Worm (Caenorhabditis elegans) whole organism, L3 larva: ENCODE data around the gene srj-53.

ENCODE experiments used
- R02D3.7 ChIP-seq: fragments of 150-350 bp; optimal IDR thresholded peaks from 2 replicates; lab custom pipeline; 2014; ENCODE audit warnings: missing biosample characterization, missing genetic modification characterization
- ZK546.5 ChIP-seq: sonication (generic microtip); optimal IDR thresholded peaks from 2 replicates; lab custom pipeline; 2017; ENCODE audit warnings: missing biosample characterization, missing genetic modification characterization
- aly-2 ChIP-seq: fragments of 150-350 bp; optimal IDR thresholded peaks from 2 replicates; lab custom pipeline; 2014; ENCODE audit warnings: missing biosample characterization, missing genetic modification characterization
- ama-1 ChIP-seq: fragments of 150-350 bp; optimal IDR thresholded peaks from 2 replicates; lab custom pipeline; 2018
- ceh-16 ChIP-seq: sonication (generic microtip); optimal IDR thresholded peaks from 2 replicates; lab custom pipeline; 2017; ENCODE audit warnings: missing biosample characterization, missing genetic modification characterization
- ceh-28 ChIP-seq: fragments of 150-350 bp; optimal IDR thresholded peaks from 2 replicates; lab custom pipeline; 2014; ENCODE audit warnings: missing biosample characterization, missing genetic modification reagents, missing genetic modification characterization
- ceh-82 ChIP-seq: fragments of 150-350 bp; optimal IDR thresholded peaks from 2 replicates; lab custom pipeline; 2014; ENCODE audit warnings: missing biosample characterization, missing genetic modification characterization
- ceh-9 ChIP-seq: sonication (generic microtip); optimal IDR thresholded peaks from 2 replicates; lab custom pipeline; 2018; ENCODE audit warnings: missing biosample characterization, missing genetic modification characterization
- daf-12 ChIP-seq: fragments of 150-350 bp; optimal IDR thresholded peaks from 2 replicates; lab custom pipeline; 2014; ENCODE audit warnings: missing biosample characterization, missing genetic modification reagents, missing genetic modification characterization
- egl-27 ChIP-seq: sonication (generic microtip); optimal IDR thresholded peaks from 4 replicates; lab custom pipeline; 2017; ENCODE audit warnings: missing biosample characterization, missing genetic modification reagents, missing genetic modification characterization
- egl-5 ChIP-seq: fragments of 150-350 bp; optimal IDR thresholded peaks from 2 replicates; lab custom pipeline; 2017; ENCODE audit warnings: missing biosample characterization, missing genetic modification reagents, missing genetic modification characterization, inconsistent platforms
- elt-1 ChIP-seq: fragments of 150-350 bp; optimal IDR thresholded peaks from 2 replicates; lab custom pipeline; 2014; ENCODE audit warnings: missing biosample characterization, missing genetic modification characterization
- elt-2 ChIP-seq: sonication (generic microtip); optimal IDR thresholded peaks from 2 replicates; lab custom pipeline; 2016; ENCODE audit warnings: missing genetic modification reagents, mild to moderate bottlenecking, missing genetic modification characterization, missing compliant biosample characterization
- elt-3 ChIP-seq, 3 experiments: fragments of 150-350 bp in 1 of 3; sonication (generic microtip) in 2 of 3; optimal IDR thresholded peaks; 2 replicates in 2 of 3; 4 replicates in 1 of 3; lab custom pipeline; 2014 to 2017; ENCODE audit warnings: missing biosample characterization in 3 of 3, missing genetic modification characterization in 3 of 3
- eor-1 ChIP-seq, 2 experiments: fragments of 150-350 bp; optimal IDR thresholded peaks; 2 replicates each; lab custom pipeline; 2014 to 2018; ENCODE audit warnings: missing biosample characterization in 2 of 2, missing genetic modification characterization in 2 of 2
- fkh-10 ChIP-seq: sonication (generic microtip); optimal IDR thresholded peaks from 2 replicates; lab custom pipeline; 2017; ENCODE audit warnings: missing biosample characterization, missing genetic modification reagents, missing genetic modification characterization
- fkh-2 ChIP-seq: fragments of 150-350 bp; optimal IDR thresholded peaks from 2 replicates; lab custom pipeline; 2014; ENCODE audit warnings: missing biosample characterization, missing genetic modification reagents, missing genetic modification characterization
- fos-1 ChIP-seq: fragments of 150-350 bp; optimal IDR thresholded peaks from 2 replicates; lab custom pipeline; 2014; ENCODE audit warnings: missing biosample characterization, missing genetic modification characterization
- hmg-11 ChIP-seq: sonication (generic microtip); optimal IDR thresholded peaks from 2 replicates; lab custom pipeline; 2016; ENCODE audit warnings: missing genetic modification characterization, missing compliant biosample characterization
- jun-1 ChIP-seq: fragments of 150-350 bp; optimal IDR thresholded peaks from 2 replicates; lab custom pipeline; 2014; ENCODE audit warnings: missing biosample characterization, missing genetic modification reagents, missing genetic modification characterization
- lin-15B ChIP-seq: fragments of 150-350 bp; optimal IDR thresholded peaks from 2 replicates; lab custom pipeline; 2014; ENCODE audit warnings: missing biosample characterization, missing genetic modification characterization
- lin-39 ChIP-seq: fragments of 150-350 bp; optimal IDR thresholded peaks from 2 replicates; lab custom pipeline; 2018; ENCODE audit warnings: missing biosample characterization, missing genetic modification reagents, missing genetic modification characterization
- lsy-12 ChIP-seq: sonication (generic microtip); optimal IDR thresholded peaks from 2 replicates; lab custom pipeline; 2016; ENCODE audit warnings: mild to moderate bottlenecking, missing genetic modification characterization, missing compliant biosample characterization
- mdl-1 ChIP-seq: fragments of 150-350 bp; optimal IDR thresholded peaks from 2 replicates; lab custom pipeline; 2014; ENCODE audit warnings: missing biosample characterization, missing genetic modification characterization
- mml-1 ChIP-seq: fragments of 150-350 bp; sonication (generic microtip); optimal IDR thresholded peaks from 3 replicates; lab custom pipeline; 2014; ENCODE audit warnings: missing biosample characterization, missing genetic modification characterization
- nfya-1 ChIP-seq: sonication (generic microtip); optimal IDR thresholded peaks from 2 replicates; lab custom pipeline; 2017; ENCODE audit warnings: missing genetic modification characterization, mild to moderate bottlenecking, missing compliant biosample characterization, antibody characterized with exemption, moderate library complexity; ENCODE audit not compliant: insufficient read depth
- nhr-11 ChIP-seq: fragments of 150-350 bp; optimal IDR thresholded peaks from 2 replicates; lab custom pipeline; 2014; ENCODE audit warnings: missing biosample characterization, missing genetic modification characterization
- nhr-12 ChIP-seq: fragments of 150-350 bp; optimal IDR thresholded peaks from 2 replicates; lab custom pipeline; 2014; ENCODE audit warnings: missing biosample characterization, missing genetic modification characterization
- nhr-23 ChIP-seq: fragments of 150-350 bp; optimal IDR thresholded peaks from 2 replicates; lab custom pipeline; 2014; ENCODE audit warnings: missing biosample characterization, missing genetic modification reagents, missing genetic modification characterization
- nhr-237 ChIP-seq: fragments of 150-350 bp; optimal IDR thresholded peaks from 2 replicates; lab custom pipeline; 2014; ENCODE audit warnings: missing biosample characterization, missing genetic modification characterization
- nhr-25 ChIP-seq: sonication (generic microtip); optimal IDR thresholded peaks from 2 replicates; lab custom pipeline; 2017; ENCODE audit warnings: missing biosample characterization, missing genetic modification characterization
- nhr-28 ChIP-seq: fragments of 150-350 bp; optimal IDR thresholded peaks from 2 replicates; lab custom pipeline; 2014; ENCODE audit warnings: missing biosample characterization, missing genetic modification characterization
- nhr-43 ChIP-seq: sonication (generic microtip); optimal IDR thresholded peaks from 2 replicates; lab custom pipeline; 2016; ENCODE audit warnings: mild to moderate bottlenecking, missing genetic modification characterization, missing compliant biosample characterization; ENCODE audit not compliant: poor library complexity, severe bottlenecking
- nhr-67 ChIP-seq: fragments of 150-350 bp; optimal IDR thresholded peaks from 2 replicates; lab custom pipeline; 2014; ENCODE audit warnings: missing biosample characterization, missing genetic modification characterization
- nhr-76 ChIP-seq: fragments of 150-350 bp; sonication (generic microtip); optimal IDR thresholded peaks from 5 replicates; lab custom pipeline; 2014; ENCODE audit warnings: missing biosample characterization, missing genetic modification characterization
- nhr-77 ChIP-seq: fragments of 150-350 bp; optimal IDR thresholded peaks from 2 replicates; lab custom pipeline; 2014; ENCODE audit warnings: missing biosample characterization, missing genetic modification characterization
- pha-4 ChIP-seq: fragments of 150-350 bp; optimal IDR thresholded peaks from 2 replicates; lab custom pipeline; 2014; ENCODE audit warnings: missing biosample characterization, missing genetic modification reagents, missing genetic modification characterization
- pqm-1 ChIP-seq: fragments of 150-350 bp; optimal IDR thresholded peaks from 2 replicates; lab custom pipeline; 2017; ENCODE audit warnings: missing biosample characterization, missing genetic modification characterization, inconsistent platforms
- sea-2 ChIP-seq: fragments of 150-350 bp; sonication (generic microtip); optimal IDR thresholded peaks from 4 replicates; lab custom pipeline; 2014; ENCODE audit warnings: missing biosample characterization, missing genetic modification reagents, missing genetic modification characterization
- skn-1 ChIP-seq: fragments of 150-350 bp; optimal IDR thresholded peaks from 2 replicates; lab custom pipeline; 2014; ENCODE audit warnings: missing biosample characterization, missing genetic modification characterization
- snpc-4 ChIP-seq: fragments of 150-350 bp; optimal IDR thresholded peaks from 2 replicates; lab custom pipeline; 2014; ENCODE audit warnings: missing biosample characterization, missing genetic modification characterization
- tbx-2 ChIP-seq: sonication (generic microtip); optimal IDR thresholded peaks from 2 replicates; lab custom pipeline; 2016; ENCODE audit warnings: mild to moderate bottlenecking, missing genetic modification characterization, missing compliant biosample characterization
- unc-39 ChIP-seq: sonication (generic microtip); optimal IDR thresholded peaks from 4 replicates; lab custom pipeline; 2017; ENCODE audit warnings: missing biosample characterization, missing genetic modification characterization
- unc-62 ChIP-seq: fragments of 150-350 bp; sonication (generic microtip); optimal IDR thresholded peaks from 4 replicates; lab custom pipeline; 2014; ENCODE audit warnings: missing biosample characterization, missing genetic modification reagents, missing genetic modification characterization
- zag-1 ChIP-seq: fragments of 150-350 bp; optimal IDR thresholded peaks from 2 replicates; lab custom pipeline; 2014; ENCODE audit warnings: missing biosample characterization, missing genetic modification characterization
- ztf-11 ChIP-seq: fragments of 150-350 bp; optimal IDR thresholded peaks from 2 replicates; lab custom pipeline; 2014; ENCODE audit warnings: missing biosample characterization, missing genetic modification characterization
- ztf-4 ChIP-seq: fragments of 150-350 bp; optimal IDR thresholded peaks from 2 replicates; lab custom pipeline; 2014; ENCODE audit warnings: missing biosample characterization, missing genetic modification characterization

Gene srj-53

ce11 chrV:727484-728351 is 33.2 kb upstream of the srj-53 start, which contains the start of the genes icl-1 and srh-2:
TSS of gene icl-1 (minus strand) at chrV:728004.
TSS of gene srh-2 (plus strand) at chrV:728301.
- TF ChIP-seq jun-1 (tag; lab: Kevin White, UChicago), result peak; percentile 43
- no peak for TF ChIP-seq daf-12 (tag; lab: Kevin White, UChicago)
- no peak for TF ChIP-seq eor-1 (tag; optimal IDR thresholded peaks at IDR 0.05; lab: Kevin White, UChicago)
- TF ChIP-seq egl-5 (tag; lab: Kevin White, UChicago), result no peak
- no peak for TF ChIP-seq nhr-67 (tag; lab: Kevin White, UChicago)
- TF ChIP-seq R02D3.7 (tag; lab: Kevin White, UChicago), result no peak
- no peak for TF ChIP-seq hmg-11
- TF ChIP-seq mdl-1 (tag; lab: Kevin White, UChicago), result no peak
- TF ChIP-seq mml-1 (tag; lab: Kevin White, UChicago), result no peak
- no peak for TF ChIP-seq nhr-12
- TF ChIP-seq nhr-77 (tag; lab: Kevin White, UChicago), result no peak
- no peak for TF ChIP-seq unc-62
- peak; percentile 83 for TF ChIP-seq elt-2 (tag; lab: Kevin White, UChicago)
- TF ChIP-seq elt-1, result no peak
- peak; percentile 73 for TF ChIP-seq nhr-43 (tag; lab: Kevin White, UChicago)
- TF ChIP-seq fos-1 (tag; lab: Kevin White, UChicago), result peak; percentile 15
- TF ChIP-seq ZK546.5 (tag; lab: Kevin White, UChicago), result no peak
- TF ChIP-seq fkh-2 (tag; lab: Kevin White, UChicago), result no peak
- no peak for TF ChIP-seq nhr-76 (tag; lab: Kevin White, UChicago)
- TF ChIP-seq lin-39 (tag; lab: Kevin White, UChicago), result peak; percentile 11
- TF ChIP-seq nhr-25 (tag; lab: Kevin White, UChicago), result peak; percentile 2
- peak; percentile 68 for TF ChIP-seq nfya-1 (tag; lab: Kevin White, UChicago)
- TF ChIP-seq ztf-11 (tag; lab: Kevin White, UChicago), result no peak
- TF ChIP-seq zag-1 (tag; lab: Kevin White, UChicago), result no peak
- peak; percentile 8 for TF ChIP-seq tbx-2 (tag; lab: Kevin White, UChicago)
- TF ChIP-seq ztf-4 (tag; lab: Kevin White, UChicago), result no peak
- peak; percentile 79 for TF ChIP-seq pha-4
- no peak for TF ChIP-seq ceh-82 (tag; lab: Kevin White, UChicago)
- no peak for TF ChIP-seq sea-2 (GFP tag; lab: Kevin White, UChicago)
- TF ChIP-seq ceh-28 (tag; lab: Kevin White, UChicago), result peak; percentile 67
- TF ChIP-seq lsy-12 (tag; lab: Kevin White, UChicago), result peak; percentile 42
- no peak for TF ChIP-seq elt-3 (tag; optimal IDR thresholded peaks at IDR 0.05; lab: Kevin White, UChicago)
- TF ChIP-seq fkh-10 (GFP tag; lab: Kevin White, UChicago), result no peak
- TF ChIP-seq lin-15B (tag; lab: Kevin White, UChicago), result peak; percentile 28
- TF ChIP-seq egl-27 (tag; lab: Kevin White, UChicago), result no peak
- TF ChIP-seq snpc-4, result no peak
- peak; percentile 65 for TF ChIP-seq pqm-1 (tag; lab: Kevin White, UChicago)
- no peak for TF ChIP-seq aly-2
- no peak for TF ChIP-seq skn-1 (tag; lab: Kevin White, UChicago)
- no peak for TF ChIP-seq nhr-237
- no peak for TF ChIP-seq nhr-11 (tag; lab: Kevin White, UChicago)
- TF ChIP-seq ceh-9 (tag; lab: Kevin White, UChicago), result no peak
- peak; percentile 92 for TF ChIP-seq ama-1
- TF ChIP-seq nhr-28, result no peak
- TF ChIP-seq nhr-23 (tag; lab: Kevin White, UChicago), result peak; percentile 71
- TF ChIP-seq ceh-16, result no peak
- no peak for TF ChIP-seq unc-39 (tag; lab: Kevin White, UChicago)
